Worm (Caenorhabditis elegans): Measurements from ENCODE around the gene bmy-1.

Gene bmy-1

DNA sequence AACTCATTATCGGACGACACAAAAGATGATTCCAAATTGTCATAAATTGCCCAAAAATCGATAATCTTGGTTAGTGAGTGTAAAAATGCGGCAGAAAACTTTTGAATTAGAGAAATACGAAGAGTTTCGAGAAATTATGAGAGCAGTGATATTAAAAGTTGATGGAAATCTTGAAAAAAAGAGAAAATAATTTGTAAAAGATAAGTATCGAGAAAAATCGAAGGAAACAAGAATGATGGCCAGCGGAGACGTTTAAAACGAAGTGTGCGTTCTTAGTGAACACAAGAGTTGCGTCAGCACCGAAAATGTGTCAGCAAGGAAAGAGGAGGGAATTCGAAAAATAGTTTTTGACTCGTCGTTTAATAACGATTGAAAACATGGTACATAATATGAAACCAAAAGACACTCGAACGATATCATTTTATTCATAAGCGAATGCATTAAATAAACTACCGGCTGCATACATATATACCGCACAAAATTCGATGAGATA lies 31.4 kb downstream of the bmy-1 start, which contains the start of gene ndx-6 (continued):
- TF ChIP-seq let-607 (tag; optimal IDR thresholded peaks at IDR 0.05) (peak in 1 of 2 experiments; percentile 52), attf-6 (GFP tag; IDR thresholded peaks at IDR 0.05) (peak; percentile 38; the same call in 1 of the 2 replicates), ceh-91 (GFP tag; IDR thresholded peaks at IDR 0.05) (0 out of 2 replicates have a peak, but pooled peaks have one; percentile 33), nfyb-1 (GFP tag; IDR thresholded peaks at IDR 0.05) (peak; percentile 77; the same call in 1 of the 2 replicates), lir-1 (GFP tag; conservative IDR thresholded peaks at IDR 0.05) (no peak), attf-3 (GFP tag; conservative IDR thresholded peaks at IDR 0.05) (0 out of 2 replicates have a peak, but pooled peaks have one; percentile 33)

DNA sequence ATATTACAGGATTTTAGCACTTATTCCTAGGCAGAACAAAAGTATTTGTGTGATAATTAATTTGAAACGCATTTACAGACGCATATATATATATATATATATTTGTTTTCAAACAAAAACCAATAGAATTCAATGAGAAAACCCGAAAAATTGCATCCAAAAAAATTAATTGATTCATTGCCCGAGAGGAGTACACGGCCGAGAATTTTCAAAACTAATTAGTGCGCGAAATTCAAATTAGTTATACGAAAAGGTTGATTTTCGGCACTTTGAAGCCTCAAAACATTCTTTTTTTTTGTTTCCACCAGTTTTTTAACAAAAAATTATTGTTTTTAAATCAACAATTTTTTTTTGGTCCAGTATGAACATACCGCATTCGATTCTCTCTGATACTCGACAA lies 33.0 kb downstream of the bmy-1 start:
- TF ChIP-seq madf-6 (GFP tag; IDR thresholded peaks at IDR 0.05) (no peak), lin-54 (GFP tag; optimal IDR thresholded peaks at IDR 0.05) (peak; percentile 25)

DNA sequence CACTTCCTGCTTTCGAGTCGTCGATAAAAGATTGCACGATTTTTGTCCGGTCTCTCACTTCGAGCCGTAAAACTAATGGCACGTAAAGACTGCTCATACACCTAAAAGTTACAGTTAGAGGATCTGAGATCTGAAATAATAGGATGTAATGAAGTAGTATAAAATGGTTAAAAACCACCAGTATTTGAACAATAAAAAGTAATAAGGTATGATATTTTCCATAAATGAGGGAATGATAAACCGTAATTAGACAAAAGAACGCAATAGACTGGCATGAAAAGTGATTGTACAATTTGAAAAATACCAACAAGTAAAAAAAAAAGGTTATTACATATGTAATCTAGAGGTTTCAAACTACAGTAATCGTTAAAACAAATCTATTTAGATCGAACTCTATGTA lies 34.6 kb downstream of the bmy-1 start, which contains the start of gene brap-2:
Gene brap-2, minus strand, starts transcription at position 101 of the 400 bp plus-strand sequence.
- no peak for TF ChIP-seq tbp1 (GFP tag; optimal IDR thresholded peaks at IDR 0.05)
- TF ChIP-seq hmg-1.2 (GFP tag; IDR thresholded peaks at IDR 0.05), result no peak
- no peak for TF ChIP-seq nfyb-1 (GFP tag; IDR thresholded peaks at IDR 0.05)
- TF ChIP-seq ama-1 (optimal IDR thresholded peaks at IDR 0.05), result no peak
- no peak for TF ChIP-seq ama-1 (GFP tag; optimal IDR thresholded peaks at IDR 0.05)
- TF ChIP-seq F55B11.4 (tag; optimal IDR thresholded peaks at IDR 0.05; ENCODE audit: borderline replicate concordance, insufficient read depth), result no peak
- no peak for TF ChIP-seq zfh-2 (GFP tag; conservative IDR thresholded peaks at IDR 0.05)
- no peak for TF ChIP-seq athp-1 (tag; optimal IDR thresholded peaks at IDR 0.05)
- TF ChIP-seq ZK185.1 (tag; optimal IDR thresholded peaks at IDR 0.05; ENCODE audit: poor library complexity, severe bottlenecking), result no peak
- TF ChIP-seq nhr-179 (tag; optimal IDR thresholded peaks at IDR 0.05), result no peak
- no peak for TF ChIP-seq mcd-1 (GFP tag; IDR thresholded peaks at IDR 0.05)
- no peak for TF ChIP-seq lsl-1 (GFP tag; optimal IDR thresholded peaks at IDR 0.05)
- no peak for TF ChIP-seq ztf-3 (GFP tag; optimal IDR thresholded peaks at IDR 0.05)
- TF ChIP-seq Y95B8A.8 (GFP tag; IDR thresholded peaks at IDR 0.05), result no peak
- no peak for TF ChIP-seq xnd-1 (tag; optimal IDR thresholded peaks at IDR 0.05)
- no peak for TF ChIP-seq let-607 (tag; optimal IDR thresholded peaks at IDR 0.05)
- no peak for TF ChIP-seq Y79H2A.3 (GFP tag; conservative IDR thresholded peaks at IDR 0.05)
- TF ChIP-seq madf-8 (GFP tag; conservative IDR thresholded peaks at IDR 0.05), result no peak
- TF ChIP-seq snpc-1.3 (tag; optimal IDR thresholded peaks at IDR 0.05; ENCODE audit: insufficient read depth), result no peak
- no peak for TF ChIP-seq madf-3 (GFP tag; IDR thresholded peaks at IDR 0.05)
- TF ChIP-seq ceh-40 (GFP tag; IDR thresholded peaks at IDR 0.05), result no peak

ce11 chrII:5395594-5395993 lies 37.1 kb downstream of the bmy-1 start, which contains the start of gene pink-1:
Gene pink-1, minus strand, starts transcription at chrII:5395694.
- TF ChIP-seq ztf-22 (GFP tag; optimal IDR thresholded peaks at IDR 0.05), result no peak
- no peak for TF ChIP-seq Y56A3A.18 (GFP tag; IDR thresholded peaks at IDR 0.05)
- no peak for TF ChIP-seq ztf-28 (GFP tag; IDR thresholded peaks at IDR 0.05)
- TF ChIP-seq nhr-120 (GFP tag; IDR thresholded peaks at IDR 0.05), result no peak
- no peak for TF ChIP-seq F57C9.4 (tag; optimal IDR thresholded peaks at IDR 0.05)
- TF ChIP-seq ccch-3 (GFP tag; optimal IDR thresholded peaks at IDR 0.05), result no peak
- no peak for TF ChIP-seq mel-28 (tag; optimal IDR thresholded peaks at IDR 0.05; ENCODE audit: borderline replicate concordance)
- TF ChIP-seq T26A5.8 (tag; optimal IDR thresholded peaks at IDR 0.05), result no peak
- TF ChIP-seq F39B2.1 (GFP tag; IDR thresholded peaks at IDR 0.05), result no peak
- TF ChIP-seq ceh-40 (GFP tag; IDR thresholded peaks at IDR 0.05), result no peak
- TF ChIP-seq let-526 (GFP tag; IDR thresholded peaks at IDR 0.05), result no peak
- TF ChIP-seq hmg-20 (GFP tag; IDR thresholded peaks at IDR 0.05), result no peak

Data from whole organism, young adult.